Fruit fly (Drosophila melanogaster) whole organism, embryonic: ENCODE measurements around the gene Cbl.
A peak's percentile ranks its signal among the peaks of the same experiment; 100 is the strongest.

ENCODE experiments used
- CG10366 ChIP-seq: fragments of 200-800 bp; sonication (Bioruptor generic); IDR thresholded peaks from 2 replicates; pipeline ENCODE4 v1.3.6; 2022; ENCODE audit warnings: missing biosample characterization, missing genetic modification characterization
- CG11456 ChIP-seq: fragments of 200-800 bp; sonication (Bioruptor generic); IDR thresholded peaks from 3 replicates; pipeline ENCODE4 v1.3.6; 2022; ENCODE audit warnings: missing biosample characterization, missing genetic modification characterization
- CG11504 ChIP-seq: fragments of 200-800 bp; sonication (Bioruptor generic); optimal IDR thresholded peaks from 3 replicates; lab custom pipeline; 2019; ENCODE audit warnings: missing biosample characterization, mild to moderate bottlenecking, missing genetic modification characterization, moderate library complexity
- CG12391 ChIP-seq: fragments of 200-800 bp; sonication (Bioruptor generic); optimal IDR thresholded peaks from 3 replicates; lab custom pipeline; 2018; ENCODE audit warnings: missing biosample characterization, mild to moderate bottlenecking, missing genetic modification characterization, moderate library complexity
- CG12744 ChIP-seq: fragments of 200-800 bp; sonication (Bioruptor generic); optimal IDR thresholded peaks from 2 replicates; lab custom pipeline; 2016; ENCODE audit warnings: missing biosample characterization, missing genetic modification characterization
- CG13296 ChIP-seq: fragments of 200-800 bp; sonication (Bioruptor generic); optimal IDR thresholded peaks from 3 replicates; lab custom pipeline; 2018; ENCODE audit warnings: missing biosample characterization, mild to moderate bottlenecking, missing genetic modification characterization
- CG14014 ChIP-seq: fragments of 200-800 bp; sonication (Bioruptor generic); IDR thresholded peaks from 2 replicates; pipeline ENCODE4 v1.3.6; 2022; ENCODE audit warnings: missing biosample characterization, missing genetic modification characterization
- CG14667 ChIP-seq: fragments of 200-800 bp; sonication (Bioruptor generic); IDR thresholded peaks from 2 replicates; pipeline ENCODE4 v1.3.6; 2022; ENCODE audit warnings: missing biosample characterization, missing genetic modification characterization
- CG1602 ChIP-seq: fragments of 200-800 bp; sonication (Bioruptor generic); optimal IDR thresholded peaks from 3 replicates; lab custom pipeline; 2016; ENCODE audit warnings: missing biosample characterization, missing genetic modification characterization
- CG16863 ChIP-seq: fragments of 200-800 bp; sonication (Bioruptor generic); optimal IDR thresholded peaks from 3 replicates; lab custom pipeline; 2016; ENCODE audit warnings: missing biosample characterization, missing genetic modification characterization
- CG17385 ChIP-seq: fragments of 200-800 bp; sonication (Bioruptor generic); optimal IDR thresholded peaks from 3 replicates; lab custom pipeline; 2018; ENCODE audit warnings: missing biosample characterization, mild to moderate bottlenecking, missing genetic modification characterization
- CG2678 ChIP-seq: fragments of 200-800 bp; sonication (Bioruptor generic); optimal IDR thresholded peaks from 3 replicates; lab custom pipeline; 2019; ENCODE audit warnings: missing biosample characterization, mild to moderate bottlenecking, missing genetic modification characterization, moderate library complexity
- CG3281 ChIP-seq: fragments of 200-800 bp; sonication (Bioruptor generic); optimal IDR thresholded peaks from 3 replicates; lab custom pipeline; 2017; ENCODE audit warnings: missing biosample characterization, mild to moderate bottlenecking, missing genetic modification characterization
- CG4730 ChIP-seq: fragments of 200-800 bp; sonication (Bioruptor generic); IDR thresholded peaks from 2 replicates; pipeline ENCODE4 v1.3.6; 2022; ENCODE audit warnings: missing biosample characterization, missing genetic modification characterization
- CG6654 ChIP-seq: fragments of 200-800 bp; sonication (Bioruptor generic); optimal IDR thresholded peaks from 2 replicates; lab custom pipeline; 2017; ENCODE audit warnings: missing biosample characterization, mild to moderate bottlenecking, missing genetic modification characterization
- CG8089 ChIP-seq: fragments of 200-800 bp; sonication (Bioruptor generic); optimal IDR thresholded peaks from 3 replicates; lab custom pipeline; 2016; ENCODE audit warnings: missing biosample characterization, missing genetic modification characterization
- CG8359 ChIP-seq: fragments of 200-800 bp; sonication (Bioruptor generic); optimal IDR thresholded peaks from 2 replicates; lab custom pipeline; 2017; ENCODE audit warnings: missing biosample characterization, mild to moderate bottlenecking, missing genetic modification characterization, borderline replicate concordance
- CG9932 ChIP-seq: fragments of 200-800 bp; sonication (Bioruptor generic); IDR thresholded peaks from 2 replicates; pipeline ENCODE4 v1.3.6; 2022; ENCODE audit warnings: missing biosample characterization, missing genetic modification characterization
- Hand ChIP-seq: fragments of 200-800 bp; sonication (Bioruptor generic); optimal IDR thresholded peaks from 2 replicates; lab custom pipeline; 2017; ENCODE audit warnings: mild to moderate bottlenecking, missing biosample characterization, missing genetic modification reagents, missing genetic modification characterization
- Max ChIP-seq: fragments of 200-800 bp; sonication (Bioruptor generic); optimal IDR thresholded peaks from 2 replicates; lab custom pipeline; 2016; ENCODE audit warnings: missing biosample characterization, mild to moderate bottlenecking, missing genetic modification characterization
- Med ChIP-seq: fragments of 200-800 bp; sonication (Bioruptor generic); peaks from one replicate; lab custom pipeline; 2016; ENCODE audit warnings: missing biosample characterization, missing genetic modification characterization, mild to moderate bottlenecking, inconsistent platforms, moderate library complexity
- Meics ChIP-seq: fragments of 200-800 bp; sonication (Bioruptor generic); optimal IDR thresholded peaks from 2 replicates; lab custom pipeline; 2017; ENCODE audit warnings: missing biosample characterization, mild to moderate bottlenecking, missing genetic modification characterization
- Myb ChIP-seq: fragments of 200-800 bp; sonication (Bioruptor generic); optimal IDR thresholded peaks from 2 replicates; lab custom pipeline; 2016; ENCODE audit warnings: missing biosample characterization, missing genetic modification characterization
- Nf-YC ChIP-seq: fragments of 200-800 bp; optimal IDR thresholded peaks from 3 replicates; lab custom pipeline; 2019; ENCODE audit warnings: missing biosample characterization, mild to moderate bottlenecking, missing genetic modification characterization, moderate library complexity
- Sox100B ChIP-seq: fragments of 200-800 bp; sonication (Bioruptor generic); optimal IDR thresholded peaks from 3 replicates; lab custom pipeline; 2018; ENCODE audit warnings: missing biosample characterization, mild to moderate bottlenecking, missing genetic modification characterization
- Spps ChIP-seq: fragments of 200-800 bp; sonication (Bioruptor generic); optimal IDR thresholded peaks from 2 replicates; lab custom pipeline; 2018; ENCODE audit warnings: missing biosample characterization, mild to moderate bottlenecking, missing genetic modification characterization
- Ssrp ChIP-seq: fragments of 200-800 bp; sonication (Bioruptor generic); optimal IDR thresholded peaks from 2 replicates; lab custom pipeline; 2018; ENCODE audit warnings: missing biosample characterization, mild to moderate bottlenecking, missing genetic modification characterization, moderate library complexity
- ara ChIP-seq: fragments of 200-800 bp; sonication (Bioruptor generic); IDR thresholded peaks from 2 replicates; pipeline ENCODE4 v1.3.6; 2022; ENCODE audit warnings: missing biosample characterization, missing genetic modification characterization
- cas ChIP-seq: fragments of 200-800 bp; sonication (Bioruptor generic); IDR thresholded peaks from 2 replicates; pipeline ENCODE4 v1.3.6; 2022; ENCODE audit warnings: missing biosample characterization, missing genetic modification characterization
- caup ChIP-seq: fragments of 200-800 bp; sonication (Bioruptor generic); optimal IDR thresholded peaks from 3 replicates; lab custom pipeline; 2017; ENCODE audit warnings: missing biosample characterization, mild to moderate bottlenecking, missing genetic modification characterization, moderate library complexity; ENCODE audit not compliant: severe bottlenecking
- chinmo ChIP-seq: fragments of 200-800 bp; sonication (Bioruptor generic); IDR thresholded peaks from 4 replicates; pipeline ENCODE4 v1.3.6; 2022; ENCODE audit warnings: missing biosample characterization, missing genetic modification characterization; ENCODE audit not compliant: partially characterized antibody
- chn ChIP-seq: fragments of 200-800 bp; sonication (Bioruptor generic); optimal IDR thresholded peaks from 2 replicates; lab custom pipeline; 2016; ENCODE audit warnings: missing biosample characterization, missing genetic modification characterization
- croc ChIP-seq: fragments of 200-800 bp; sonication (Bioruptor generic); conservative IDR thresholded peaks from 3 replicates; pipeline ENCODE4 v1.3.6; 2022; ENCODE audit warnings: missing biosample characterization, missing genetic modification characterization
- cwo ChIP-seq: fragments of 200-800 bp; sonication (Bioruptor generic); optimal IDR thresholded peaks from 3 replicates; lab custom pipeline; 2017; ENCODE audit warnings: missing biosample characterization, missing genetic modification characterization, mild to moderate bottlenecking, moderate library complexity, missing genetic modification reagents
- dan ChIP-seq: fragments of 200-800 bp; sonication (Bioruptor generic); IDR thresholded peaks from 2 replicates; pipeline ENCODE4 v1.3.6; 2022; ENCODE audit warnings: missing biosample characterization, missing genetic modification characterization
- dmrt99B ChIP-seq: fragments of 200-800 bp; sonication (Bioruptor generic); optimal IDR thresholded peaks from 2 replicates; lab custom pipeline; 2018; ENCODE audit warnings: missing biosample characterization, mild to moderate bottlenecking, missing genetic modification characterization, moderate library complexity
- fd96Cb ChIP-seq: fragments of 200-800 bp; sonication (Bioruptor generic); optimal IDR thresholded peaks from 2 replicates; lab custom pipeline; 2018; ENCODE audit warnings: missing biosample characterization, mild to moderate bottlenecking, missing genetic modification characterization, moderate library complexity
- grau ChIP-seq: fragments of 200-800 bp; optimal IDR thresholded peaks from 3 replicates; lab custom pipeline; 2019; ENCODE audit warnings: missing biosample characterization, mild to moderate bottlenecking, missing genetic modification characterization, moderate library complexity
- gro ChIP-seq: fragments of 200-800 bp; sonication (Bioruptor generic); optimal IDR thresholded peaks from 2 replicates; lab custom pipeline; 2016; ENCODE audit warnings: missing biosample characterization, missing genetic modification characterization
- h ChIP-seq: fragments of >200 bp; optimal IDR thresholded peaks from 2 replicates; lab custom pipeline; 2017
- hkb ChIP-seq, 2 experiments: fragments of 200-800 bp in 1 of 2; fragments of >200 bp in 1 of 2; sonication (Bioruptor generic) in 1 of 2; IDR thresholded peaks in 1 of 2; optimal IDR thresholded peaks in 1 of 2; 2 replicates each; pipeline versions ENCODE4 v1.3.6 to Lab custom; 2017 to 2022; ENCODE audit warnings: missing biosample characterization in 1 of 2, missing genetic modification characterization in 1 of 2
- kay ChIP-seq: fragments of 200-800 bp; sonication (Bioruptor generic); optimal IDR thresholded peaks from 2 replicates; lab custom pipeline; 2016; ENCODE audit warnings: missing biosample characterization, missing genetic modification characterization
- lmd ChIP-seq: fragments of 200-800 bp; sonication (Bioruptor generic); IDR thresholded peaks from 2 replicates; pipeline ENCODE4 v1.3.6; 2022; ENCODE audit warnings: missing biosample characterization, missing genetic modification characterization
- nerfin-1 ChIP-seq: fragments of 200-800 bp; sonication (Bioruptor generic); optimal IDR thresholded peaks from 3 replicates; lab custom pipeline; 2019; ENCODE audit warnings: missing biosample characterization, mild to moderate bottlenecking, missing genetic modification characterization, moderate library complexity
- pan ChIP-seq, 4 experiments: fragments of >200 bp in 3 of 4; fragments of 200-800 bp in 1 of 4; sonication (Bioruptor generic) in 1 of 4; optimal IDR thresholded peaks in 3 of 4; IDR thresholded peaks in 1 of 4; 2 replicates each; pipeline versions ENCODE4 v1.3.6 to Lab custom; 2017 to 2022; ENCODE audit warnings: missing biosample characterization in 2 of 4, missing genetic modification characterization in 2 of 4, mixed read lengths in 1 of 4
- phol ChIP-seq: fragments of 200-800 bp; sonication (Bioruptor generic); optimal IDR thresholded peaks from 3 replicates; lab custom pipeline; 2018; ENCODE audit warnings: missing biosample characterization, mild to moderate bottlenecking, missing genetic modification characterization, moderate library complexity
- sisA ChIP-seq: fragments of 200-800 bp; sonication (Bioruptor generic); IDR thresholded peaks from 2 replicates; pipeline ENCODE4 v1.3.6; 2022; ENCODE audit warnings: missing biosample characterization, missing genetic modification characterization
- vvl ChIP-seq: fragments of 200-800 bp; sonication (Bioruptor generic); IDR thresholded peaks from 2 replicates; pipeline ENCODE4 v1.3.6; 2022; ENCODE audit warnings: missing biosample characterization, missing genetic modification characterization
- wek ChIP-seq: fragments of 200-800 bp; sonication (Bioruptor generic); optimal IDR thresholded peaks from 3 replicates; lab custom pipeline; 2018; ENCODE audit warnings: missing biosample characterization, mild to moderate bottlenecking, missing genetic modification characterization, moderate library complexity

Gene Cbl

dm6 chr3L:8445027-8445426, 20.3 kb downstream of the Cbl start (continued):
- TF ChIP-seq cwo (GFP tag; lab: Kevin White, UChicago) (peak; percentile 48), caup (GFP tag; lab: Kevin White, UChicago) (no peak), Sox100B (GFP tag; lab: Kevin White, UChicago) (peak; percentile 34), chinmo (no peak), chn (GFP tag; lab: Kevin White, UChicago) (no peak), CG9932 (GFP tag; lab: Robert Waterston, UW) (no peak), nerfin-1 (tag; lab: Kevin White, UChicago) (peak; percentile 48), CG11456 (no peak), pan (optimal IDR thresholded peaks at IDR 0.05; lab: Kevin White, UChicago) (no peak), pan (GFP tag; optimal IDR thresholded peaks at IDR 0.05 in 1 of 2, IDR thresholded peaks at IDR 0.05 in 1 of 2) (peak in 1 of 2 experiments; percentile 65), Spps (tag; lab: Kevin White, UChicago) (peak; percentile 53), gro (GFP tag; lab: Kevin White, UChicago) (no peak), CG6654 (GFP tag; lab: Kevin White, UChicago) (no peak), CG11504 (tag; lab: Kevin White, UChicago) (peak; percentile 75), CG13296 (GFP tag; lab: Kevin White, UChicago) (peak; percentile 59), CG14667 (GFP tag; lab: Robert Waterston, UW) (peak; percentile 32; the same call in 1 of the 2 replicates), vvl (peak; percentile 76), CG16863 (GFP tag; lab: Kevin White, UChicago) (no peak), Ssrp (tag; lab: Kevin White, UChicago) (peak; percentile 8), Hand (no peak), fd96Cb (tag; lab: Kevin White, UChicago) (peak; percentile 61), croc (GFP tag; lab: Robert Waterston, UW) (peak; percentile 42; the same call in 2 of the 3 replicates), kay (no peak), CG12391 (peak; percentile 34), CG1602 (GFP tag; lab: Kevin White, UChicago) (no peak), CG8089 (GFP tag; lab: Kevin White, UChicago) (no peak), CG12744 (GFP tag; lab: Kevin White, UChicago) (no peak), dmrt99B (tag; lab: Kevin White, UChicago) (peak; percentile 61), Max (GFP tag; lab: Kevin White, UChicago) (peak; percentile 31), dan (no peak), Meics (GFP tag; lab: Kevin White, UChicago) (peak; percentile 62), hkb (optimal IDR thresholded peaks at IDR 0.05; lab: Kevin White, UChicago) (no peak), hkb (GFP tag; IDR thresholded peaks at IDR 0.05; lab: Robert Waterston, UW) (peak; percentile 69; the same call in 1 of the 2 replicates), CG17385 (GFP tag; lab: Kevin White, UChicago) (peak; percentile 6), Med (GFP tag; lab: Kevin White, UChicago) (peak; percentile 66), CG14014 (GFP tag; lab: Robert Waterston, UW) (peak; percentile 49; the same call in 1 of the 2 replicates), grau (tag; lab: Kevin White, UChicago) (peak; percentile 39), CG2678 (tag; lab: Kevin White, UChicago) (peak; percentile 67), Nf-YC (peak; percentile 56), CG4730 (GFP tag; lab: Robert Waterston, UW) (peak; percentile 24; the same call in 1 of the 2 replicates), cas (GFP tag; lab: Robert Waterston, UW) (0 out of 2 replicates have a peak, but pooled peaks have one; percentile 7), Myb (no peak), CG10366 (GFP tag; lab: Robert Waterston, UW) (peak; percentile 41; the same call in 1 of the 2 replicates), CG3281 (GFP tag; lab: Kevin White, UChicago) (peak; percentile 30), lmd (GFP tag; lab: Robert Waterston, UW) (peak; percentile 50), wek (GFP tag; lab: Kevin White, UChicago) (no peak), CG8359 (GFP tag; lab: Kevin White, UChicago) (peak; percentile 21), h (lab: Kevin White, UChicago) (no peak), ara (GFP tag; lab: Robert Waterston, UW) (0 out of 2 replicates have a peak, but pooled peaks have one; percentile 5), sisA (GFP tag; lab: Robert Waterston, UW) (peak; percentile 38), phol (tag; lab: Kevin White, UChicago) (peak; percentile 71)
